Fruit fly (Drosophila melanogaster) whole organism, pupa: ENCODE measurements around the gene CG33110.

Experiments used
- CG13204 ChIP-seq: fragments of 200-800 bp; sonication (Bioruptor generic); optimal IDR thresholded peaks from 2 replicates; lab custom pipeline; 2018; ENCODE audit warnings: missing biosample characterization, mild to moderate bottlenecking, missing genetic modification characterization, moderate library complexity
- CG15710 ChIP-seq: fragments of 200-800 bp; sonication (Bioruptor generic); optimal IDR thresholded peaks from 2 replicates; lab custom pipeline; 2018; ENCODE audit warnings: missing biosample characterization, mild to moderate bottlenecking, missing genetic modification characterization, moderate library complexity
- CG8159 ChIP-seq: fragments of 200-800 bp; sonication (Bioruptor generic); optimal IDR thresholded peaks from 3 replicates; lab custom pipeline; 2018; ENCODE audit warnings: missing biosample characterization, mild to moderate bottlenecking, missing genetic modification characterization, moderate library complexity
- CG8301 ChIP-seq: fragments of 200-800 bp; sonication (Bioruptor generic); optimal IDR thresholded peaks from 2 replicates; lab custom pipeline; 2018; ENCODE audit warnings: missing biosample characterization, mild to moderate bottlenecking, missing genetic modification characterization
- D1 ChIP-seq: fragments of 200-800 bp; sonication (Bioruptor generic); optimal IDR thresholded peaks from 2 replicates; lab custom pipeline; 2018; ENCODE audit warnings: missing biosample characterization, mild to moderate bottlenecking, missing genetic modification characterization, moderate library complexity
- fd96Ca ChIP-seq: fragments of 200-800 bp; sonication (Bioruptor generic); IDR thresholded peaks from 3 replicates; pipeline ENCODE4 v1.3.6; 2022; ENCODE audit warnings: missing biosample characterization, missing genetic modification characterization

- TF ChIP-seq CG8301 (no peak), CG13204 (no peak), CG15710 (tag; lab: Kevin White, UChicago) (no peak), fd96Ca (GFP tag; lab: Robert Waterston, UW) (no peak), D1 (no peak), CG8159 (tag; lab: Kevin White, UChicago) (no peak)
Observed at dm6 chr3R:22540686-22541085, 29.3 kb upstream of the CG33110 start.
